Worm (Caenorhabditis elegans): Measurements from ENCODE around the gene C14C11.1.

DNA sequence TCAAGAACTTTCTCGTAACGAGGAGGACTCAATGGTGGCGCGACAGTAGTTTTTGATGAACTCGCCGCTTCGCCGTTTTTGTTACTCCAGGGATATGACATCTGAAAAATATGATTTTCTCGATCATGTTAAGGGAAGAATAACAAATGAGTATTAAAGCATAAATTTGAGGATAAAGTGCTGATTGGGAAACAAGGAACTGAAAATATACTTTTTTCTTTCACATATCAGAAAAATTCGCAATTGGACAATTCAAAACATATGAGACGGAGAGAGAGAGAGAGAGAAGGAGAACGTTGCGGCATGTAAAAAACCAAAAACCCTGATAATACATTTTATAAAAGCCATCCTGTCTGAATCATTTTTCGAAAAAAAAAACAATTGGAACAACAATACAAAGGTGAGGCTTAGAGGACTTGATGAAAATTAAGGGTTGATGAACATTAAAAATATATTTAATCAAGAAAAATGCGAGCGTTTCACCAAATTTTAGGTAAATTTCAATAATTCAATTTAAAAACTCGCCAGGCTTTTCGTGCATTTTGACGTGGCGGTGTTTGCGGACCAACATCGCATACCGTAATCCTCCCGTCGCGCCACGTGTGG lies 2.7 kb upstream of the C14C11.1 start, which contains the start of the genes mut-14 and C14C11.2:
- TF ChIP-seq nhr-25 (tag; optimal IDR thresholded peaks at IDR 0.05), result no peak
- TF ChIP-seq ztf-11 (tag; optimal IDR thresholded peaks at IDR 0.05), result no peak
